Worm (Caenorhabditis elegans) whole organism, L4/young adult: ENCODE measurements around the gene tag-335.

ENCODE experiments used
- dao-5 ChIP-seq: sonication (generic microtip); optimal IDR thresholded peaks from 2 replicates; lab custom pipeline; 2016; ENCODE audit warnings: missing genotype, missing genetic modification characterization, moderate library complexity, missing compliant biosample characterization
- him-1 ChIP-seq: sonication (generic microtip); optimal IDR thresholded peaks from 2 replicates; lab custom pipeline; 2016; ENCODE audit warnings: missing genotype, missing genetic modification reagents, missing genetic modification characterization, missing compliant biosample characterization

DNA sequence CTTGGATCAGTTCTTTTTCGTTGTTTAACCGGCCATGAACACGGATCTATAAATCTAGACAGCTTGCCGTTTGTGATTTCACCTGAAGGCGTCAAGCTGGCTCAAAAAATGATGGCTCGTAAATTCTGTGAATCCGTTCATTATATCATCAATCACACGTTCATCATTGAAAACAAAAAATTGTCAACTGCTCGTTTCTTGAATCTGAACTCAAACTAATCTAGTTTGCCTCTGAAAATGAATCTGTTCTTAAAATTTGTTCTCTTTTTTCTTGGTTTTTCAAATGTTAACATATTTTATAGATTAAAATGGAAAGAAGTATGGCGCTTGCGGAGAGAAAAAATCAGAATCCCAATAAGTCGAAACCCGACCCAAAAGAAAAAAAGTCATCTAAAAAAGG lies 12.3 kb upstream of the tag-335 start, which contains the start of gene C42C1.8:
- TF ChIP-seq him-1 (tag; lab: Kevin White, UChicago): no peak
- no peak for TF ChIP-seq dao-5 (tag; lab: Kevin White, UChicago)
